Fruit fly (Drosophila melanogaster) whole organism, embryonic: ENCODE data around the gene heph.

Experiments
- CG10267 ChIP-seq: fragments of 200-800 bp; sonication (Bioruptor generic); optimal IDR thresholded peaks from 2 replicates; lab custom pipeline; 2018; ENCODE audit warnings: missing biosample characterization, mild to moderate bottlenecking, missing genetic modification characterization, moderate library complexity
- CG10321 ChIP-seq: fragments of 200-800 bp; sonication (Bioruptor generic); IDR thresholded peaks from 2 replicates; pipeline ENCODE4 v1.3.6; 2022; ENCODE audit warnings: missing biosample characterization, missing genetic modification characterization
- CG12659 ChIP-seq: fragments of 200-800 bp; sonication (Bioruptor generic); optimal IDR thresholded peaks from 3 replicates; lab custom pipeline; 2017; ENCODE audit warnings: mild to moderate bottlenecking, missing biosample characterization, missing genetic modification reagents, missing genetic modification characterization
- CG15479 ChIP-seq: fragments of 200-800 bp; sonication (Bioruptor generic); optimal IDR thresholded peaks from 3 replicates; lab custom pipeline; 2019; ENCODE audit warnings: missing biosample characterization, mild to moderate bottlenecking, missing genetic modification characterization, moderate library complexity
- CG18764 ChIP-seq: fragments of 200-800 bp; sonication (Bioruptor generic); optimal IDR thresholded peaks from 3 replicates; lab custom pipeline; 2016; ENCODE audit warnings: missing biosample characterization, missing genetic modification characterization
- CG2120 ChIP-seq: fragments of 200-800 bp; sonication (Bioruptor generic); optimal IDR thresholded peaks from 3 replicates; lab custom pipeline; 2016; ENCODE audit warnings: missing biosample characterization, missing genetic modification characterization
- CG30020 ChIP-seq: fragments of 200-800 bp; optimal IDR thresholded peaks from 2 replicates; lab custom pipeline; 2019; ENCODE audit warnings: missing biosample characterization, mild to moderate bottlenecking, missing genetic modification characterization, moderate library complexity
- CG31365 ChIP-seq: fragments of 200-800 bp; sonication (Bioruptor generic); optimal IDR thresholded peaks from 2 replicates; lab custom pipeline; 2018; ENCODE audit warnings: missing biosample characterization, mild to moderate bottlenecking, missing genetic modification characterization
- CG32772 ChIP-seq: fragments of 200-800 bp; sonication (Bioruptor generic); IDR thresholded peaks from 2 replicates; pipeline ENCODE4 v1.3.6; 2022; ENCODE audit warnings: missing biosample characterization, missing genetic modification characterization
- CG34376 ChIP-seq: fragments of 200-800 bp; sonication (Bioruptor generic); optimal IDR thresholded peaks from 2 replicates; lab custom pipeline; 2018; ENCODE audit warnings: missing biosample characterization, mild to moderate bottlenecking, missing genetic modification characterization
- CG7556 ChIP-seq: fragments of 200-800 bp; sonication (Bioruptor generic); optimal IDR thresholded peaks from 2 replicates; lab custom pipeline; 2017; ENCODE audit warnings: missing biosample characterization, mild to moderate bottlenecking, missing genetic modification characterization
- CG8089 ChIP-seq: fragments of 200-800 bp; sonication (Bioruptor generic); optimal IDR thresholded peaks from 3 replicates; lab custom pipeline; 2016; ENCODE audit warnings: missing biosample characterization, missing genetic modification characterization
- CG9797 ChIP-seq: fragments of 200-800 bp; sonication (Bioruptor generic); optimal IDR thresholded peaks from 3 replicates; lab custom pipeline; 2018; ENCODE audit warnings: missing biosample characterization, mild to moderate bottlenecking, missing genetic modification characterization
- CTCF ChIP-seq: fragments of 200-800 bp; sonication (Bioruptor generic); optimal IDR thresholded peaks from 2 replicates; lab custom pipeline; 2017; ENCODE audit warnings: missing biosample characterization, mild to moderate bottlenecking, missing genetic modification characterization, moderate library complexity
- Ets97D ChIP-seq: fragments of 200-800 bp; sonication (Bioruptor generic); optimal IDR thresholded peaks from 3 replicates; lab custom pipeline; 2016; ENCODE audit warnings: missing biosample characterization, missing genetic modification characterization
- HLH4C ChIP-seq: fragments of 200-800 bp; sonication (Bioruptor generic); IDR thresholded peaks from 3 replicates; pipeline ENCODE4 v1.3.6; 2022; ENCODE audit warnings: missing biosample characterization, missing genetic modification characterization; ENCODE audit not compliant: partially characterized antibody
- HLH54F ChIP-seq: fragments of 200-800 bp; sonication (Bioruptor generic); optimal IDR thresholded peaks from 3 replicates; lab custom pipeline; 2016; ENCODE audit warnings: missing biosample characterization, missing genetic modification characterization
- Hmr ChIP-seq: fragments of 200-800 bp; sonication (Bioruptor generic); optimal IDR thresholded peaks from 3 replicates; lab custom pipeline; 2017; ENCODE audit warnings: mild to moderate bottlenecking, missing biosample characterization, missing genetic modification reagents, missing genetic modification characterization
- Kr ChIP-seq: fragments of 200-800 bp; sonication (Bioruptor generic); optimal IDR thresholded peaks from 2 replicates; lab custom pipeline; 2017; ENCODE audit warnings: missing biosample characterization, mild to moderate bottlenecking, missing genetic modification characterization
- Max ChIP-seq: fragments of 200-800 bp; sonication (Bioruptor generic); optimal IDR thresholded peaks from 2 replicates; lab custom pipeline; 2016; ENCODE audit warnings: missing biosample characterization, mild to moderate bottlenecking, missing genetic modification characterization
- Meics ChIP-seq: fragments of 200-800 bp; sonication (Bioruptor generic); optimal IDR thresholded peaks from 2 replicates; lab custom pipeline; 2017; ENCODE audit warnings: missing biosample characterization, mild to moderate bottlenecking, missing genetic modification characterization
- Mes4 ChIP-seq: fragments of 200-800 bp; sonication (Bioruptor generic); optimal IDR thresholded peaks from 2 replicates; lab custom pipeline; 2016; ENCODE audit warnings: missing biosample characterization, missing genetic modification characterization
- Myb ChIP-seq: fragments of 200-800 bp; sonication (Bioruptor generic); optimal IDR thresholded peaks from 2 replicates; lab custom pipeline; 2016; ENCODE audit warnings: missing biosample characterization, missing genetic modification characterization
- Pdp1 ChIP-seq, 2 experiments: fragments of 200-800 bp; sonication (Bioruptor generic); optimal IDR thresholded peaks; 3 replicates each; lab custom pipeline; 2016; ENCODE audit warnings: missing biosample characterization in 2 of 2, missing genetic modification characterization in 2 of 2, mild to moderate bottlenecking in 1 of 2, moderate library complexity in 1 of 2
- Ptx1 ChIP-seq: fragments of 200-800 bp; sonication (Bioruptor generic); IDR thresholded peaks from 2 replicates; pipeline ENCODE4 v1.3.6; 2022; ENCODE audit warnings: missing biosample characterization, missing genetic modification characterization
- Sry-δ ChIP-seq: fragments of 200-800 bp; sonication (Bioruptor generic); optimal IDR thresholded peaks from 2 replicates; lab custom pipeline; 2016; ENCODE audit warnings: missing biosample characterization, missing genetic modification characterization
- Xrp1 ChIP-seq: fragments of 200-800 bp; sonication (Bioruptor generic); IDR thresholded peaks from 2 replicates; pipeline ENCODE4 v1.3.6; 2022; ENCODE audit warnings: missing biosample characterization, missing genetic modification characterization
- ato ChIP-seq: fragments of 200-800 bp; sonication (Bioruptor generic); IDR thresholded peaks from 2 replicates; pipeline ENCODE4 v1.3.6; 2022; ENCODE audit warnings: missing biosample characterization, missing genetic modification characterization; ENCODE audit not compliant: partially characterized antibody
- bsh ChIP-seq, 2 experiments: fragments of 200-800 bp; sonication (Bioruptor generic); optimal IDR thresholded peaks; 2 replicates each; lab custom pipeline; 2017 to 2018; ENCODE audit warnings: mild to moderate bottlenecking in 2 of 2, missing biosample characterization in 2 of 2, missing genetic modification characterization in 2 of 2, moderate library complexity in 1 of 2
- btn ChIP-seq: fragments of 200-800 bp; sonication (Bioruptor generic); optimal IDR thresholded peaks from 2 replicates; lab custom pipeline; 2016; ENCODE audit warnings: missing biosample characterization, missing genetic modification characterization
- chn ChIP-seq: fragments of 200-800 bp; sonication (Bioruptor generic); optimal IDR thresholded peaks from 2 replicates; lab custom pipeline; 2016; ENCODE audit warnings: missing biosample characterization, missing genetic modification characterization
- ci ChIP-seq: fragments of 200-800 bp; sonication (Bioruptor generic); IDR thresholded peaks from 3 replicates; pipeline ENCODE4 v1.3.6; 2022; ENCODE audit warnings: missing biosample characterization, missing genetic modification characterization
- dmrt11E ChIP-seq: fragments of 200-800 bp; sonication (Bioruptor generic); optimal IDR thresholded peaks from 3 replicates; lab custom pipeline; 2018; ENCODE audit warnings: missing biosample characterization, mild to moderate bottlenecking, missing genetic modification characterization, moderate library complexity
- dysf ChIP-seq: fragments of 200-800 bp; sonication (Bioruptor generic); IDR thresholded peaks from 3 replicates; pipeline ENCODE4 v1.3.6; 2022; ENCODE audit warnings: missing biosample characterization, missing genetic modification characterization
- gem ChIP-seq: fragments of 200-800 bp; sonication (Bioruptor generic); optimal IDR thresholded peaks from 2 replicates; lab custom pipeline; 2019; ENCODE audit warnings: missing biosample characterization, mild to moderate bottlenecking, missing genetic modification characterization, moderate library complexity
- hbn ChIP-seq: fragments of 200-800 bp; sonication (Bioruptor generic); IDR thresholded peaks from 2 replicates; pipeline ENCODE4 v1.3.6; 2022; ENCODE audit warnings: missing biosample characterization, missing genetic modification characterization; ENCODE audit not compliant: partially characterized antibody
- ind ChIP-seq: fragments of 200-800 bp; sonication (Bioruptor generic); optimal IDR thresholded peaks from 3 replicates; lab custom pipeline; 2016; ENCODE audit warnings: missing biosample characterization, missing genetic modification characterization
- knrl ChIP-seq: fragments of 200-800 bp; sonication (Bioruptor generic); IDR thresholded peaks from 3 replicates; pipeline ENCODE4 v1.3.6; 2022; ENCODE audit warnings: missing biosample characterization, missing genetic modification characterization; ENCODE audit not compliant: partially characterized antibody
- mam ChIP-seq: fragments of 200-800 bp; sonication (Bioruptor generic); optimal IDR thresholded peaks from 3 replicates; lab custom pipeline; 2016; ENCODE audit warnings: missing biosample characterization, missing genetic modification characterization
- nau ChIP-seq: fragments of 200-800 bp; sonication (Bioruptor generic); optimal IDR thresholded peaks from 3 replicates; lab custom pipeline; 2017; ENCODE audit warnings: missing biosample characterization, mild to moderate bottlenecking, missing genetic modification characterization, missing genetic modification reagents
- nerfin-1 ChIP-seq: fragments of 200-800 bp; sonication (Bioruptor generic); optimal IDR thresholded peaks from 3 replicates; lab custom pipeline; 2019; ENCODE audit warnings: missing biosample characterization, mild to moderate bottlenecking, missing genetic modification characterization, moderate library complexity
- nom ChIP-seq: fragments of 200-800 bp; sonication (Bioruptor generic); optimal IDR thresholded peaks from 2 replicates; lab custom pipeline; 2017; ENCODE audit warnings: missing biosample characterization, missing genetic modification characterization, mild to moderate bottlenecking, moderate library complexity, missing genetic modification reagents
- p53 ChIP-seq: fragments of 200-800 bp; sonication (Bioruptor generic); optimal IDR thresholded peaks from 2 replicates; lab custom pipeline; 2016; ENCODE audit warnings: missing biosample characterization, missing genetic modification characterization
- pzg ChIP-seq: fragments of 200-800 bp; sonication (Bioruptor generic); optimal IDR thresholded peaks from 3 replicates; lab custom pipeline; 2018; ENCODE audit warnings: missing biosample characterization, mild to moderate bottlenecking, missing genetic modification characterization, moderate library complexity
- salm ChIP-seq: fragments of 200-800 bp; sonication (Bioruptor generic); optimal IDR thresholded peaks from 2 replicates; lab custom pipeline; 2018; ENCODE audit warnings: missing biosample characterization, mild to moderate bottlenecking, missing genetic modification characterization
- tll ChIP-seq, 2 experiments: fragments of 200-800 bp in 1 of 2; fragments of >200 bp in 1 of 2; sonication (Bioruptor generic) in 1 of 2; optimal IDR thresholded peaks; 2 replicates each; lab custom pipeline; 2017 to 2019; ENCODE audit warnings: missing biosample characterization in 2 of 2, missing genetic modification characterization in 2 of 2, mild to moderate bottlenecking in 1 of 2, moderate library complexity in 1 of 2
- trh ChIP-seq: fragments of 200-800 bp; sonication (Bioruptor generic); optimal IDR thresholded peaks from 2 replicates; lab custom pipeline; 2016; ENCODE audit warnings: missing biosample characterization, missing genetic modification characterization
- unc-4 ChIP-seq: fragments of 200-800 bp; sonication (Bioruptor generic); IDR thresholded peaks from 2 replicates; pipeline ENCODE4 v1.3.6; 2022; ENCODE audit warnings: missing biosample characterization, missing genetic modification characterization; ENCODE audit not compliant: partially characterized antibody
- zen ChIP-seq: fragments of 200-800 bp; sonication (Bioruptor generic); optimal IDR thresholded peaks from 3 replicates; lab custom pipeline; 2018; ENCODE audit warnings: missing biosample characterization, mild to moderate bottlenecking, missing genetic modification characterization, moderate library complexity

The heph gene

dm6 chr3R:32051782-32052503 lies 36.6 kb upstream of the heph start, which contains the start of the genes krz and mod (continued):
- TF ChIP-seq Meics (GFP tag; lab: Kevin White, UChicago), result no peak
- no peak for TF ChIP-seq CG34376
- TF ChIP-seq HLH4C (GFP tag; lab: Robert Waterston, UW), result 0 out of 3 replicates have a peak, but pooled peaks have one; percentile 7
- no peak for TF ChIP-seq Kr (GFP tag; lab: Kevin White, UChicago)
- no peak for TF ChIP-seq tll (GFP tag; optimal IDR thresholded peaks at IDR 0.05; lab: Kevin White, UChicago)
- TF ChIP-seq btn, result no peak
- no peak; the same call in 1 of the 2 replicates for TF ChIP-seq unc-4 (GFP tag; lab: Robert Waterston, UW)
- no peak for TF ChIP-seq CTCF (GFP tag; lab: Kevin White, UChicago)
- no peak for TF ChIP-seq ato
- TF ChIP-seq CG10267 (tag; lab: Kevin White, UChicago), result peak; percentile 72
- TF ChIP-seq ci (GFP tag; lab: Robert Waterston, UW), result no peak; the same call in 2 of the 3 replicates
- TF ChIP-seq mam, result peak; percentile 40
- no peak for TF ChIP-seq CG7556 (GFP tag; lab: Kevin White, UChicago)
- no peak for TF ChIP-seq ind (GFP tag; lab: Kevin White, UChicago)
- peak; percentile 14 for TF ChIP-seq HLH54F
- peak; percentile 0 for TF ChIP-seq Max
- no peak for TF ChIP-seq nau (GFP tag; lab: Kevin White, UChicago)
- TF ChIP-seq hbn, result no peak
- no peak for TF ChIP-seq bsh (GFP tag; optimal IDR thresholded peaks at IDR 0.05; lab: Kevin White, UChicago)
- peak; percentile 11 for TF ChIP-seq chn
- TF ChIP-seq Ptx1 (GFP tag; lab: Robert Waterston, UW), result 0 out of 2 replicates have a peak, but pooled peaks have one; percentile 30
- TF ChIP-seq p53 (GFP tag; lab: Kevin White, UChicago), result no peak
- TF ChIP-seq CG31365 (tag; lab: Kevin White, UChicago), result no peak
- no peak for TF ChIP-seq trh
- TF ChIP-seq dmrt11E, result peak; percentile 23
- TF ChIP-seq CG12659 (GFP tag; lab: Kevin White, UChicago), result peak; percentile 22
- TF ChIP-seq CG8089, result no peak
- TF ChIP-seq Myb, result peak; percentile 27
- TF ChIP-seq CG2120 (GFP tag; lab: Kevin White, UChicago), result peak; percentile 50
- TF ChIP-seq CG30020, result peak; percentile 92
- no peak for TF ChIP-seq Hmr (GFP tag; lab: Kevin White, UChicago)
- TF ChIP-seq Ets97D (GFP tag; lab: Kevin White, UChicago), result peak; percentile 44
- TF ChIP-seq knrl, result no peak; the same call in 2 of the 3 replicates
- peak; percentile 25 for TF ChIP-seq nerfin-1 (tag; lab: Kevin White, UChicago)
- no peak for TF ChIP-seq salm (tag; lab: Kevin White, UChicago)
- TF ChIP-seq CG32772 (GFP tag; lab: Robert Waterston, UW), result no peak
- peak; percentile 39 for TF ChIP-seq CG9797 (GFP tag; lab: Kevin White, UChicago)
- no peak for TF ChIP-seq zen (tag; lab: Kevin White, UChicago)
- no peak for TF ChIP-seq CG18764 (GFP tag; lab: Kevin White, UChicago)
- peak; percentile 8 for TF ChIP-seq nom (GFP tag; lab: Kevin White, UChicago)
- no peak for TF ChIP-seq dysf (GFP tag; lab: Robert Waterston, UW)
- TF ChIP-seq pzg, result peak; percentile 56
- peak; percentile 2 for TF ChIP-seq Sry-δ
- TF ChIP-seq gem, result peak; percentile 41
- no peak for TF ChIP-seq Xrp1
- no peak for TF ChIP-seq CG10321
- no peak for TF ChIP-seq Mes4 (GFP tag; lab: Kevin White, UChicago)
- TF ChIP-seq CG15479 (GFP tag; lab: Kevin White, UChicago), result no peak
- peak; percentile 28 to 40 for TF ChIP-seq Pdp1 (GFP tag; optimal IDR thresholded peaks at IDR 0.05; lab: Kevin White, UChicago)
